Worm (Caenorhabditis elegans) whole organism, late embryonic: Measurements from ENCODE around the gene ugt-60.

Experiments used
- F13H6.1 ChIP-seq: sonication (generic microtip); optimal IDR thresholded peaks from 2 replicates; lab custom pipeline; 2016; ENCODE audit warnings: missing genetic modification characterization, missing compliant biosample characterization
- K09A11.1 ChIP-seq: sonication (generic microtip); optimal IDR thresholded peaks from 2 replicates; lab custom pipeline; 2017; ENCODE audit warnings: antibody characterized with exemption, mild to moderate bottlenecking, missing genetic modification characterization, missing compliant biosample characterization; ENCODE audit not compliant: insufficient read depth
- ahr-1 ChIP-seq: sonication (generic microtip); optimal IDR thresholded peaks from 2 replicates; lab custom pipeline; 2016; ENCODE audit warnings: missing genetic modification characterization, missing compliant biosample characterization
- ama-1 ChIP-seq: fragments of 150-350 bp; optimal IDR thresholded peaks from 2 replicates; lab custom pipeline; 2014
- ceh-18 ChIP-seq: sonication (generic microtip); optimal IDR thresholded peaks from 2 replicates; lab custom pipeline; 2016; ENCODE audit warnings: missing genetic modification characterization, missing compliant biosample characterization
- ceh-19 ChIP-seq: fragments of 200-800 bp; sonication (Bioruptor generic); optimal IDR thresholded peaks from 2 replicates; lab custom pipeline; 2018; ENCODE audit warnings: mild to moderate bottlenecking, missing genetic modification characterization, missing compliant biosample characterization
- ceh-2 ChIP-seq: sonication (generic microtip); optimal IDR thresholded peaks from 2 replicates; lab custom pipeline; 2016; ENCODE audit warnings: missing genotype, missing genetic modification characterization, missing compliant biosample characterization
- ceh-24 ChIP-seq: sonication (generic microtip); optimal IDR thresholded peaks from 2 replicates; lab custom pipeline; 2016; ENCODE audit warnings: mild to moderate bottlenecking, missing genetic modification characterization, missing compliant biosample characterization
- ceh-30 ChIP-seq: fragments of 150-350 bp; optimal IDR thresholded peaks from 2 replicates; lab custom pipeline; 2014; ENCODE audit warnings: missing biosample characterization, missing genetic modification characterization
- ceh-31 ChIP-seq: sonication (generic microtip); optimal IDR thresholded peaks from 2 replicates; lab custom pipeline; 2016; ENCODE audit warnings: missing genetic modification characterization, missing compliant biosample characterization
- ceh-45 ChIP-seq: fragments of 200-800 bp; sonication (Bioruptor generic); IDR thresholded peaks from 2 replicates; pipeline ENCODE4 v1.3.6; 2022; ENCODE audit warnings: missing genetic modification reagents, missing genetic modification characterization, missing compliant biosample characterization
- ceh-6 ChIP-seq: fragments of 200-800 bp; sonication (Bioruptor generic); optimal IDR thresholded peaks from 2 replicates; lab custom pipeline; 2018; ENCODE audit warnings: mild to moderate bottlenecking, missing genetic modification characterization, missing compliant biosample characterization
- ceh-9 ChIP-seq: sonication (generic microtip); optimal IDR thresholded peaks from 2 replicates; lab custom pipeline; 2016; ENCODE audit warnings: mild to moderate bottlenecking, missing genetic modification characterization, inconsistent platforms, missing compliant biosample characterization
- dmd-4 ChIP-seq: sonication (generic microtip); optimal IDR thresholded peaks from 2 replicates; lab custom pipeline; 2016; ENCODE audit warnings: borderline replicate concordance, missing genetic modification characterization, missing compliant biosample characterization
- dve-1 ChIP-seq: sonication (generic microtip); optimal IDR thresholded peaks from 2 replicates; lab custom pipeline; 2017; ENCODE audit warnings: antibody characterized with exemption, mild to moderate bottlenecking, missing genetic modification characterization, missing compliant biosample characterization
- elt-2 ChIP-seq: sonication (generic microtip); optimal IDR thresholded peaks from 2 replicates; lab custom pipeline; 2016; ENCODE audit warnings: missing genetic modification reagents, missing genetic modification characterization, missing compliant biosample characterization
- ets-4 ChIP-seq: sonication (generic microtip); optimal IDR thresholded peaks from 2 replicates; lab custom pipeline; 2016; ENCODE audit warnings: missing genetic modification characterization, missing compliant biosample characterization
- fax-1 ChIP-seq: sonication (generic microtip); optimal IDR thresholded peaks from 2 replicates; lab custom pipeline; 2016; ENCODE audit warnings: missing genotype, missing genetic modification characterization, missing compliant biosample characterization
- gmeb-2 ChIP-seq: sonication (generic microtip); optimal IDR thresholded peaks from 2 replicates; lab custom pipeline; 2016; ENCODE audit warnings: missing genetic modification characterization, inconsistent platforms, missing compliant biosample characterization
- hlh-30 ChIP-seq: sonication (generic microtip); optimal IDR thresholded peaks from 2 replicates; lab custom pipeline; 2017; ENCODE audit warnings: antibody characterized with exemption, missing genetic modification characterization, missing compliant biosample characterization; ENCODE audit not compliant: insufficient read depth
- hlh-6 ChIP-seq: sonication (generic microtip); optimal IDR thresholded peaks from 2 replicates; lab custom pipeline; 2016; ENCODE audit warnings: missing genotype, missing genetic modification characterization, missing compliant biosample characterization
- lim-6 ChIP-seq: sonication (generic microtip); optimal IDR thresholded peaks from 2 replicates; lab custom pipeline; 2016; ENCODE audit warnings: missing genetic modification characterization, missing compliant biosample characterization
- lin-11 ChIP-seq: fragments of 200-800 bp; sonication (Bioruptor generic); optimal IDR thresholded peaks from 2 replicates; lab custom pipeline; 2018; ENCODE audit warnings: mild to moderate bottlenecking, missing genetic modification characterization, missing compliant biosample characterization
- madf-2 ChIP-seq: sonication (generic microtip); optimal IDR thresholded peaks from 2 replicates; lab custom pipeline; 2017; ENCODE audit warnings: missing genetic modification characterization, missing compliant biosample characterization
- nfya-1 ChIP-seq: sonication (generic microtip); optimal IDR thresholded peaks from 2 replicates; lab custom pipeline; 2017; ENCODE audit warnings: missing genetic modification characterization, mild to moderate bottlenecking, missing compliant biosample characterization, antibody characterized with exemption, moderate library complexity
- npax-4 ChIP-seq: sonication (generic microtip); optimal IDR thresholded peaks from 2 replicates; lab custom pipeline; 2016; ENCODE audit warnings: missing genetic modification characterization, missing compliant biosample characterization
- pag-3 ChIP-seq: sonication (generic microtip); optimal IDR thresholded peaks from 2 replicates; lab custom pipeline; 2016; ENCODE audit warnings: missing compliant biosample characterization, missing genetic modification characterization, borderline replicate concordance
- pha-2 ChIP-seq: sonication (generic microtip); optimal IDR thresholded peaks from 2 replicates; lab custom pipeline; 2017; ENCODE audit warnings: mild to moderate bottlenecking, missing genetic modification characterization, missing compliant biosample characterization
- pha-4 ChIP-seq: fragments of 150-350 bp; optimal IDR thresholded peaks from 2 replicates; lab custom pipeline; 2018; ENCODE audit warnings: missing biosample characterization, missing genetic modification reagents, missing genetic modification characterization
- pqm-1 ChIP-seq: sonication (generic microtip); optimal IDR thresholded peaks from 2 replicates; lab custom pipeline; 2016; ENCODE audit warnings: missing genetic modification characterization, missing compliant biosample characterization
- pros-1 ChIP-seq: fragments of 150-350 bp; optimal IDR thresholded peaks from 2 replicates; lab custom pipeline; 2014; ENCODE audit warnings: missing biosample characterization, missing genetic modification reagents, missing genetic modification characterization
- rnt-1 ChIP-seq: sonication (generic microtip); optimal IDR thresholded peaks from 2 replicates; lab custom pipeline; 2016; ENCODE audit warnings: missing genetic modification characterization, missing compliant biosample characterization
- sdc-2 ChIP-seq: sonication (generic microtip); optimal IDR thresholded peaks from 2 replicates; lab custom pipeline; 2016; ENCODE audit warnings: missing genotype, missing genetic modification characterization, missing compliant biosample characterization
- sox-2 ChIP-seq: fragments of 200-800 bp; sonication (Bioruptor generic); IDR thresholded peaks from 2 replicates; pipeline ENCODE4 v1.3.6; 2022; ENCODE audit warnings: missing genetic modification reagents, missing genetic modification characterization, missing compliant biosample characterization
- sox-4 ChIP-seq: sonication (generic microtip); optimal IDR thresholded peaks from 2 replicates; lab custom pipeline; 2017; ENCODE audit warnings: mild to moderate bottlenecking, missing genetic modification characterization, inconsistent platforms, missing compliant biosample characterization
- syd-9 ChIP-seq: sonication (generic microtip); optimal IDR thresholded peaks from 2 replicates; lab custom pipeline; 2016; ENCODE audit warnings: mild to moderate bottlenecking, missing genetic modification characterization, moderate library complexity, missing compliant biosample characterization
- tbx-2 ChIP-seq: sonication (generic microtip); optimal IDR thresholded peaks from 2 replicates; lab custom pipeline; 2016; ENCODE audit warnings: missing genetic modification characterization, missing compliant biosample characterization
- tbx-7 ChIP-seq: sonication (generic microtip); optimal IDR thresholded peaks from 2 replicates; lab custom pipeline; 2016; ENCODE audit warnings: missing genotype, missing genetic modification characterization, missing compliant biosample characterization
- unc-42 ChIP-seq: sonication (generic microtip); optimal IDR thresholded peaks from 2 replicates; lab custom pipeline; 2016; ENCODE audit warnings: missing genotype, missing genetic modification characterization, missing compliant biosample characterization
- unc-55 ChIP-seq: sonication (generic microtip); optimal IDR thresholded peaks from 2 replicates; lab custom pipeline; 2017; ENCODE audit warnings: missing biosample characterization, missing genetic modification reagents, missing genetic modification characterization
- unc-86 ChIP-seq: sonication (generic microtip); optimal IDR thresholded peaks from 2 replicates; lab custom pipeline; 2016; ENCODE audit warnings: missing genetic modification characterization, missing compliant biosample characterization
- zip-5 ChIP-seq: sonication (generic microtip); optimal IDR thresholded peaks from 2 replicates; lab custom pipeline; 2016; ENCODE audit warnings: missing genetic modification characterization, missing compliant biosample characterization

Gene ugt-60

ce11 chrIII:9700114-9700690, 21.4 kb upstream of the ugt-60 start:
- peak; percentile 29 for TF ChIP-seq sdc-2 (tag; lab: Kevin White, UChicago)
- TF ChIP-seq hlh-6 = peak; percentile 50
- TF ChIP-seq pha-2 (tag; lab: Kevin White, UChicago) = no peak
- TF ChIP-seq zip-5 = no peak
- peak; percentile 2 for TF ChIP-seq ceh-31
- peak; percentile 80 for TF ChIP-seq unc-55 (GFP tag; lab: Kevin White, UChicago)
- peak; percentile 40 for TF ChIP-seq unc-42

ce11 chrIII:9699576-9699975, 20.7 kb upstream of the ugt-60 start, which contains the start of gene tlk-1:
TSS of gene tlk-1 (plus strand) at chrIII:9699876.
- TF ChIP-seq tbx-2 (tag; lab: Kevin White, UChicago) (no peak), sox-4 (tag; lab: Kevin White, UChicago) (no peak), hlh-30 (tag; lab: Kevin White, UChicago) (no peak), fax-1 (tag; lab: Kevin White, UChicago) (no peak), tbx-7 (no peak), ceh-24 (tag; lab: Kevin White, UChicago) (no peak), unc-42 (no peak), ahr-1 (tag; lab: Kevin White, UChicago) (no peak), sdc-2 (tag; lab: Kevin White, UChicago) (no peak), madf-2 (tag; lab: Kevin White, UChicago) (no peak), ceh-2 (tag; lab: Kevin White, UChicago) (no peak), lim-6 (tag; lab: Kevin White, UChicago) (no peak)

- TF ChIP-seq elt-2 (tag; lab: Kevin White, UChicago) (peak; percentile 5), pha-4 (no peak)
Observed at ce11 chrIII:9698635-9699396, 20.0 kb upstream of the ugt-60 start.

ce11 chrIII:9697886-9698285, 19.0 kb upstream of the ugt-60 start:
- TF ChIP-seq pag-3 (no peak), lin-11 (tag; lab: Kevin White, UChicago) (no peak), ceh-19 (GFP tag; lab: Kevin White, UChicago) (no peak), ceh-24 (tag; lab: Kevin White, UChicago) (no peak), tbx-2 (tag; lab: Kevin White, UChicago) (no peak), ceh-6 (GFP tag; lab: Kevin White, UChicago) (no peak), pqm-1 (no peak), lim-6 (tag; lab: Kevin White, UChicago) (no peak), ceh-9 (tag; lab: Kevin White, UChicago) (no peak)
- TF ChIP-seq, all 69 proteins: peak for 0

- TF ChIP-seq pros-1 (tag; lab: Kevin White, UChicago) (no peak), rnt-1 (tag; lab: Kevin White, UChicago) (no peak), dve-1 (no peak), elt-2 (tag; lab: Kevin White, UChicago) (no peak), pha-2 (tag; lab: Kevin White, UChicago) (no peak), unc-55 (GFP tag; lab: Kevin White, UChicago) (no peak), gmeb-2 (no peak), dmd-4 (no peak), ceh-24 (tag; lab: Kevin White, UChicago) (no peak), sox-2 (GFP tag; lab: Robert Waterston, UW) (no peak), ceh-45 (GFP tag; lab: Robert Waterston, UW) (no peak), K09A11.1 (no peak), ceh-2 (tag; lab: Kevin White, UChicago) (no peak), syd-9 (tag; lab: Kevin White, UChicago) (no peak), pha-4 (no peak), ceh-31 (peak; percentile 6), ceh-18 (tag; lab: Kevin White, UChicago) (peak; percentile 53), ama-1 (no peak), nfya-1 (tag; lab: Kevin White, UChicago) (peak; percentile 70), ceh-30 (tag; lab: Kevin White, UChicago) (no peak), lim-6 (tag; lab: Kevin White, UChicago) (no peak), tbx-2 (tag; lab: Kevin White, UChicago) (peak; percentile 34), unc-86 (peak; percentile 3), npax-4 (tag; lab: Kevin White, UChicago) (no peak), F13H6.1 (peak; percentile 59), ets-4 (tag; lab: Kevin White, UChicago) (no peak)
Observed at ce11 chrIII:9697323-9697722, 18.5 kb upstream of the ugt-60 start.
